Fruit fly (Drosophila melanogaster): ENCODE data around the gene bma.

- TF ChIP-seq CTCF (optimal IDR thresholded peaks at IDR 0.05) (no peak), CG8478 (optimal IDR thresholded peaks at IDR 0.05) (no peak)
Measured at dm6 chr3L:9904988-9905387, 2.9 kb upstream of the bma start.

Measured in S2 (cell line).